Worm (Caenorhabditis elegans): ENCODE results near the gene C37C3.1.

Gene C37C3.1

DNA sequence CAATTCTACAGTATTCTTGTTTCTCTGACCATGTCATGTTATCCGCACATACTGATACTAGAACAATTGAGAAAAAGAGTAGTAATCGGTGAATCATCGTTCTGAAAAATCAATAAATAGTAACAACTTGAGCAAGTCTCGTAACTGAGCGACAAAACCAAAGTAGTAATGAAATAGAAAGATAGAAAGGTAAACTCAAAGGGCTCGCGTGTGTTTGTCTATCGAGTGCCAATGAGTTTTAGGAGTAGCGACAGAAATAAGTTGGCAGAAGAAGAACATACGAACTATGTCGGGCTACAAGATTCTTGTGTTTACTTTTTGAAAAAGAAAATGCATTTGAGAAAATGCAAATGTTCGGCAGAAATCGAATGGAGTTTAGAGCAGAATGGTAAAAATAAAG, 18.3 kb upstream of the C37C3.1 start, which contains the start of gene C37C3.12:
Gene C37C3.12, minus strand, starts transcription at position 101 of the 400 bp plus-strand sequence.
- TF ChIP-seq che-1 (tag; optimal IDR thresholded peaks at IDR 0.05) (no peak), lin-11 (tag; optimal IDR thresholded peaks at IDR 0.05) (no peak), pha-4 (tag; optimal IDR thresholded peaks at IDR 0.05) (no peak), ref-2 (tag; optimal IDR thresholded peaks at IDR 0.05) (no peak), elt-4 (tag; optimal IDR thresholded peaks at IDR 0.05) (no peak), tbx-2 (tag; optimal IDR thresholded peaks at IDR 0.05) (no peak), dve-1 (tag; optimal IDR thresholded peaks at IDR 0.05) (no peak), K02D7.2 (tag; optimal IDR thresholded peaks at IDR 0.05) (no peak), rnt-1 (tag; optimal IDR thresholded peaks at IDR 0.05) (no peak), fkh-6 (tag; optimal IDR thresholded peaks at IDR 0.05) (no peak), nfya-1 (tag; optimal IDR thresholded peaks at IDR 0.05) (no peak), nhr-11 (tag; optimal IDR thresholded peaks at IDR 0.05) (no peak), elt-2 (tag; optimal IDR thresholded peaks at IDR 0.05) (no peak), ama-1 (optimal IDR thresholded peaks at IDR 0.05) (no peak), ceh-48 (tag; optimal IDR thresholded peaks at IDR 0.05) (no peak), Y22D7AL.16 (tag; optimal IDR thresholded peaks at IDR 0.05) (no peak), ceh-45 (GFP tag; IDR thresholded peaks at IDR 0.05) (no peak), pros-1 (tag; optimal IDR thresholded peaks at IDR 0.05) (no peak), ttx-3 (tag; optimal IDR thresholded peaks at IDR 0.05) (no peak)

DNA sequence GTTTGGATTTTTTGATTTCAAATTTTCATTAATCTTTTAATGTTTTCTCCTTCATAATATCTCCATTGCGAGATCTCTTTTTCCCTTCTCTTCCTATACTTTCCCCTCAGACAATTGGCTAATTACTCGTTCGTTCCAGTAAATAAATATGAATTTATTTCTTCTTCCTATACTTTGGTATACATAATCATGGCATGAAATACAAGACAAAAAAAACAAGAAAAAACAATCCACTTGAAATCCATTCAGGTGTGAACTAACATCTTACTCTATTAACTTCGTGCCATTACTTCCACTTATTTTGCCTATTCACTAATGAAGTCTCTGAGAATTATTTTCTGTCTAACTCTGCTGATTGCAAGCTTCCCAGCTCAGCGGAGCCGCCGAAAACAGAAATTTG, 15.5 kb upstream of the C37C3.1 start, which contains the start of gene grd-8:
Gene grd-8, plus strand, starts transcription at position 301 of the 400 bp plus-strand sequence.
- TF ChIP-seq ceh-2 (tag; optimal IDR thresholded peaks at IDR 0.05) = no peak
- TF ChIP-seq Y22D7AL.16 (tag; optimal IDR thresholded peaks at IDR 0.05) = no peak
- TF ChIP-seq lim-6 (tag; optimal IDR thresholded peaks at IDR 0.05) = no peak
- no peak for TF ChIP-seq sdc-2 (tag; optimal IDR thresholded peaks at IDR 0.05)
- TF ChIP-seq ahr-1 (tag; optimal IDR thresholded peaks at IDR 0.05) = no peak
- no peak for TF ChIP-seq sox-2 (GFP tag; IDR thresholded peaks at IDR 0.05)
- no peak for TF ChIP-seq fkh-6 (tag; optimal IDR thresholded peaks at IDR 0.05)
- TF ChIP-seq ceh-18 (tag; optimal IDR thresholded peaks at IDR 0.05) = no peak
- no peak for TF ChIP-seq fkh-10 (GFP tag; optimal IDR thresholded peaks at IDR 0.05)
- no peak for TF ChIP-seq lin-11 (tag; optimal IDR thresholded peaks at IDR 0.05)
- TF ChIP-seq pha-2 (tag; optimal IDR thresholded peaks at IDR 0.05) = no peak
- TF ChIP-seq pag-3 (tag; optimal IDR thresholded peaks at IDR 0.05; ENCODE audit: borderline replicate concordance) = no peak
- TF ChIP-seq madf-2 (tag; optimal IDR thresholded peaks at IDR 0.05) = no peak

DNA sequence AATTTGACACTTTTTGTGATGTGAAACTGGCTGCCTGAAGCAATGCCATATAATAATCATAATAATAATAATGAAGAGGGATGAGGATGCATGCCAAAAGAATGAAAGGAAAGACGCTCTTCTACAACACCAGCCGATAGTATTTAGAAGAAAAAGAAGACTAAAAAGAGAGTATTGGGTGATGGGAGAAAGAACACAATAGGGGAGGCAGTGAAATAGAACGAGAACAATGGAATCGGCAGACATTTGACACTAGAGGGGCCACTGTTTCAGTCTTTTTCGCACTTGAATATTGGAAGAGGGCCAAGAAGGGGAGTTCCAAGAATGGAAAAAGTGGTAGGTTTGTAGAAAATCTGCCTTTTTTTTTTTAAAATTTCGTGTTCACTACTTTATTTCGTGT, 10.6 kb upstream of the C37C3.1 start, which contains the start of gene memo-1:
Gene memo-1, minus strand, starts transcription at position 2 of the 400 bp plus-strand sequence.
- TF ChIP-seq sox-2 (GFP tag; IDR thresholded peaks at IDR 0.05) (peak; percentile 44), C08G9.2 (tag; optimal IDR thresholded peaks at IDR 0.05) (no peak)

DNA sequence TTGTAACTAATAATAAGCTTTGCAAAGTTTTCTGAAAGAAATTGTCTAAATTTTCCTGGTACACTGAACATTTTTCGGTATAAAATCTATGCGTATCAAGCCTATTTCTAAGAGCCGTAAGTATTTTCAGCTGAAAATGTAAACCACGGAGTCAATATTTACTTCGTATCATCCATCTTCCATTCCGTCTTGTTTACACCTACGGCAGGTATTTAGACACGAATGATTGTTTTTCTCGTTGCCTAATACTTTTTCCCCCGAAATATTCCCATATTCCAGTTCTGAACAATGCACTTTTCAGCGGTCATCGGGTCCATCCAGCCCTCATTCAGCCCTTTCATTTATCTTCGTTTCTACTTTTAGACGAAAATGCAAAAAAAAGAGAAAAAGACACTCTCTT, 10.1 kb upstream of the C37C3.1 start:
- TF ChIP-seq nhr-232 (tag; optimal IDR thresholded peaks at IDR 0.05) (no peak), C08G9.2 (tag; optimal IDR thresholded peaks at IDR 0.05) (no peak)

DNA sequence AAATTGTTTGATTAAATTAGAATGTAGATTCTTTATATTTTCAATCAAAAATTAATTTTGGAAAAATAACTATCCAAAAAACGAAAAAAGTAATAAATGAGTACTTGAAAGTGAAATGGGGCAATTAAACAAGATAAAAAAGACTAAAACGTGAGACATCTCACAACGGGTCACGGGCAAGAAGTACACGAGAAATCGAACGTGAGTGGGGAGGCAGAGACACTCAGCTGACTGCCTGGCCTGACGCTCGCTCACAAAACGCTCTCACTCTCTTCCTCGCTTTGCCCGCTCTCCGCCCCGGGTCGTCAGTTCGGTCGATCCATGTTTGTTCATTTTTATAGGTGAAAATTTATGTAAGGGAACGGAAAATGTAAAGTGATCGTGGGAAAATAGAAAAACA, 9.5 kb upstream of the C37C3.1 start:
- TF ChIP-seq unc-42 (tag; optimal IDR thresholded peaks at IDR 0.05) = peak; percentile 5
- no peak for TF ChIP-seq ttx-3 (tag; optimal IDR thresholded peaks at IDR 0.05)
- TF ChIP-seq hlh-30 (tag; optimal IDR thresholded peaks at IDR 0.05; ENCODE audit: insufficient read depth) = peak; percentile 72

DNA sequence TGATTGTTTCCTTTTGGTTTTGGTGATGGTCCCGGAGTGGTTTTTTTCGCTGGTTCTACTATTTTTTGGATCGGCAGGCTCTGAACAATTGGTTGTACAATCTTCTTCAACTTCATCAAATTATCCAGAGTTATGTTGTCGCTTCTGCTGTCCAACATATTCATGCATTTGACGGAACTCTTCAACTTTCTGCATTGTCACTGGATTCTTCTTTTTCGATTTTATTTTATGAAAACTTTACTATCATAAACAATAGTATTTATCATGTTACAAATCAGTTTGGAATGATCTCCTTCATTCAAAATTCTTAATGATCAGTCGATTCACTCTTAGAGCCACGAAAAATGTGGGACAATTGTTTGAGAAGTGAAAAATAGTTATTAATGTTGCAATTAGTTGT, 5.7 kb upstream of the C37C3.1 start:
- no peak for TF ChIP-seq C08G9.2 (tag; optimal IDR thresholded peaks at IDR 0.05)
- no peak for TF ChIP-seq pax-1 (tag; optimal IDR thresholded peaks at IDR 0.05)

Measured in whole organism, late embryonic.